Worm (Caenorhabditis elegans) whole organism, L1 larva: ENCODE data around the gene F54E7.9.

Source experiments
- C04F5.9 ChIP-seq: sonication (generic microtip); optimal IDR thresholded peaks from 2 replicates; lab custom pipeline; 2016; ENCODE audit warnings: missing genetic modification characterization, missing compliant biosample characterization
- C16A3.4 ChIP-seq: fragments of 150-350 bp; optimal IDR thresholded peaks from 2 replicates; lab custom pipeline; 2014; ENCODE audit warnings: missing biosample characterization, missing genetic modification characterization
- Y116A8C.19 ChIP-seq: sonication (generic microtip); optimal IDR thresholded peaks from 2 replicates; lab custom pipeline; 2016; ENCODE audit warnings: missing compliant biosample characterization, missing genetic modification characterization, borderline replicate concordance
- aha-1 ChIP-seq: fragments of 150-350 bp; optimal IDR thresholded peaks from 2 replicates; lab custom pipeline; 2014; ENCODE audit warnings: missing biosample characterization, missing genetic modification characterization
- aly-2 ChIP-seq: fragments of 150-350 bp; optimal IDR thresholded peaks from 2 replicates; lab custom pipeline; 2014; ENCODE audit warnings: missing biosample characterization, missing genetic modification characterization
- ama-1 ChIP-seq: fragments of 150-350 bp; optimal IDR thresholded peaks from 2 replicates; lab custom pipeline; 2014
- blmp-1 ChIP-seq: fragments of 150-350 bp; optimal IDR thresholded peaks from 2 replicates; lab custom pipeline; 2014; ENCODE audit warnings: missing biosample characterization, missing genetic modification characterization
- ceh-63 ChIP-seq: fragments of 200-800 bp; sonication (Bioruptor generic); optimal IDR thresholded peaks from 2 replicates; lab custom pipeline; 2018; ENCODE audit warnings: mild to moderate bottlenecking, missing genetic modification characterization, missing compliant biosample characterization
- ceh-82 ChIP-seq, 3 experiments: fragments of 150-350 bp in 1 of 3; sonication (generic microtip) in 2 of 3; optimal IDR thresholded peaks; 2 replicates each; lab custom pipeline; 2014 to 2017; ENCODE audit warnings: missing biosample characterization in 3 of 3, missing genetic modification characterization in 3 of 3
- ceh-88 ChIP-seq: fragments of 200-800 bp; sonication (Bioruptor generic); IDR thresholded peaks from 2 replicates; pipeline ENCODE4 v1.3.6; 2022; ENCODE audit warnings: missing genetic modification characterization, missing compliant biosample characterization
- ceh-90 ChIP-seq: sonication (generic microtip); optimal IDR thresholded peaks from 2 replicates; lab custom pipeline; 2016; ENCODE audit warnings: missing genetic modification characterization, missing compliant biosample characterization
- dsc-1 ChIP-seq: sonication (generic microtip); optimal IDR thresholded peaks from 2 replicates; lab custom pipeline; 2016; ENCODE audit warnings: mild to moderate bottlenecking, missing genetic modification characterization, missing compliant biosample characterization
- efl-1 ChIP-seq, 4 experiments: fragments of 150-350 bp; optimal IDR thresholded peaks in 3 of 4; peaks in 1 of 4; 1 replicate in 1 of 4; 2 replicates in 3 of 4; lab custom pipeline; 2014; ENCODE audit warnings: missing biosample characterization in 2 of 4, missing genetic modification characterization in 2 of 4, missing genetic modification reagents in 2 of 4
- efl-3 ChIP-seq: fragments of 200-800 bp; sonication (Bioruptor generic); optimal IDR thresholded peaks from 2 replicates; lab custom pipeline; 2018; ENCODE audit warnings: mild to moderate bottlenecking, missing genetic modification characterization, missing compliant biosample characterization
- elt-3 ChIP-seq, 6 experiments: fragments of 150-350 bp in 1 of 6; sonication (generic microtip); optimal IDR thresholded peaks; 2 replicates each; lab custom pipeline; 2017 to 2018; ENCODE audit warnings: missing biosample characterization in 6 of 6, missing genetic modification characterization in 6 of 6, inconsistent platforms in 1 of 6
- fkh-10 ChIP-seq: sonication (generic microtip); optimal IDR thresholded peaks from 2 replicates; lab custom pipeline; 2017; ENCODE audit warnings: missing biosample characterization, missing genetic modification reagents, missing genetic modification characterization
- fkh-8 ChIP-seq: sonication (generic microtip); optimal IDR thresholded peaks from 2 replicates; lab custom pipeline; 2016; ENCODE audit warnings: mild to moderate bottlenecking, missing genetic modification characterization, missing compliant biosample characterization
- fos-1 ChIP-seq: fragments of 150-350 bp; optimal IDR thresholded peaks from 2 replicates; lab custom pipeline; 2014; ENCODE audit warnings: missing biosample characterization, missing genetic modification characterization
- hlh-17 ChIP-seq: fragments of 200-800 bp; sonication (Bioruptor generic); optimal IDR thresholded peaks from 2 replicates; lab custom pipeline; 2018; ENCODE audit warnings: missing genetic modification characterization, mild to moderate bottlenecking, missing compliant biosample characterization, moderate library complexity, borderline replicate concordance
- hlh-4 ChIP-seq: sonication (generic microtip); optimal IDR thresholded peaks from 2 replicates; lab custom pipeline; 2016; ENCODE audit warnings: mild to moderate bottlenecking, missing genetic modification characterization, missing compliant biosample characterization
- irx-1 ChIP-seq: sonication (generic microtip); optimal IDR thresholded peaks from 2 replicates; lab custom pipeline; 2016; ENCODE audit warnings: missing genetic modification characterization, missing compliant biosample characterization
- isw-1 ChIP-seq: fragments of 200-800 bp; sonication (Bioruptor generic); IDR thresholded peaks from 2 replicates; pipeline ENCODE4 v1.3.6; 2022; ENCODE audit warnings: missing genetic modification characterization, missing compliant biosample characterization
- jun-1 ChIP-seq: fragments of 150-350 bp; optimal IDR thresholded peaks from 2 replicates; lab custom pipeline; 2014; ENCODE audit warnings: missing biosample characterization, missing genetic modification reagents, missing genetic modification characterization
- lin-39 ChIP-seq: fragments of 150-350 bp; optimal IDR thresholded peaks from 2 replicates; lab custom pipeline; 2014; ENCODE audit warnings: missing biosample characterization, missing genetic modification reagents, missing genetic modification characterization
- lir-3 ChIP-seq: sonication (generic microtip); optimal IDR thresholded peaks from 2 replicates; lab custom pipeline; 2016; ENCODE audit warnings: mild to moderate bottlenecking, missing genetic modification characterization, moderate library complexity, missing compliant biosample characterization; ENCODE audit not compliant: poor library complexity
- mab-9 ChIP-seq: fragments of 200-800 bp; sonication (Bioruptor generic); IDR thresholded peaks from 2 replicates; pipeline ENCODE4 v1.3.6; 2022; ENCODE audit warnings: missing genetic modification reagents, missing genetic modification characterization, missing compliant biosample characterization
- mdl-1 ChIP-seq, 2 experiments: fragments of 150-350 bp; optimal IDR thresholded peaks; 2 replicates each; lab custom pipeline; 2014 to 2017; ENCODE audit warnings: missing biosample characterization in 2 of 2, missing genetic modification characterization in 2 of 2, inconsistent platforms in 1 of 2
- mep-1 ChIP-seq: fragments of 150-350 bp; optimal IDR thresholded peaks from 2 replicates; lab custom pipeline; 2014; ENCODE audit warnings: missing biosample characterization, missing genetic modification characterization
- nhr-11 ChIP-seq: fragments of 150-350 bp; optimal IDR thresholded peaks from 2 replicates; lab custom pipeline; 2014; ENCODE audit warnings: missing biosample characterization, missing genetic modification characterization
- nhr-237 ChIP-seq: fragments of 150-350 bp; optimal IDR thresholded peaks from 2 replicates; lab custom pipeline; 2014; ENCODE audit warnings: missing biosample characterization, missing genetic modification characterization
- nhr-28 ChIP-seq: fragments of 150-350 bp; optimal IDR thresholded peaks from 2 replicates; lab custom pipeline; 2014; ENCODE audit warnings: missing biosample characterization, missing genetic modification characterization
- nhr-71 ChIP-seq: sonication (generic microtip); optimal IDR thresholded peaks from 2 replicates; lab custom pipeline; 2016; ENCODE audit warnings: mild to moderate bottlenecking, missing genetic modification characterization, moderate library complexity, missing compliant biosample characterization
- nhr-76 ChIP-seq: sonication (generic microtip); optimal IDR thresholded peaks from 2 replicates; lab custom pipeline; 2017; ENCODE audit warnings: missing biosample characterization, missing genetic modification characterization
- pag-3 ChIP-seq: sonication (generic microtip); optimal IDR thresholded peaks from 2 replicates; lab custom pipeline; 2017; ENCODE audit warnings: missing genetic modification characterization, mild to moderate bottlenecking, missing compliant biosample characterization, antibody characterized with exemption, borderline replicate concordance; ENCODE audit not compliant: insufficient read depth
- pax-3 ChIP-seq: fragments of 200-800 bp; sonication (Bioruptor generic); optimal IDR thresholded peaks from 2 replicates; lab custom pipeline; 2018; ENCODE audit warnings: mild to moderate bottlenecking, missing genetic modification characterization, moderate library complexity, missing compliant biosample characterization
- pqm-1 ChIP-seq: sonication (generic microtip); optimal IDR thresholded peaks from 3 replicates; lab custom pipeline; 2017; ENCODE audit warnings: missing biosample characterization, missing genetic modification characterization
- snu-23 ChIP-seq: sonication (generic microtip); optimal IDR thresholded peaks from 2 replicates; lab custom pipeline; 2016; ENCODE audit warnings: missing genetic modification characterization, missing compliant biosample characterization
- sox-4 ChIP-seq: sonication (generic microtip); optimal IDR thresholded peaks from 2 replicates; lab custom pipeline; 2016; ENCODE audit warnings: missing genetic modification characterization, missing compliant biosample characterization
- sptf-1 ChIP-seq: fragments of 150-350 bp; optimal IDR thresholded peaks from 2 replicates; lab custom pipeline; 2014; ENCODE audit warnings: missing biosample characterization, missing genetic modification characterization
- swsn-7 ChIP-seq: sonication (generic microtip); optimal IDR thresholded peaks from 2 replicates; lab custom pipeline; 2016; ENCODE audit warnings: missing genetic modification characterization, missing compliant biosample characterization
- tbx-2 ChIP-seq: sonication (generic microtip); optimal IDR thresholded peaks from 2 replicates; lab custom pipeline; 2016; ENCODE audit warnings: missing genetic modification characterization, missing compliant biosample characterization
- unc-98 ChIP-seq: fragments of 200-800 bp; sonication (Bioruptor generic); IDR thresholded peaks from 2 replicates; pipeline ENCODE4 v1.3.6; 2022; ENCODE audit warnings: missing genetic modification characterization, missing compliant biosample characterization
- vab-15 ChIP-seq: sonication (generic microtip); optimal IDR thresholded peaks from 2 replicates; lab custom pipeline; 2017; ENCODE audit warnings: missing genotype, mild to moderate bottlenecking, missing genetic modification characterization, missing compliant biosample characterization
- xbp-1 ChIP-seq: sonication (generic microtip); optimal IDR thresholded peaks from 2 replicates; lab custom pipeline; 2016; ENCODE audit warnings: missing genetic modification characterization, missing compliant biosample characterization
- zag-1 ChIP-seq: fragments of 150-350 bp; optimal IDR thresholded peaks from 2 replicates; lab custom pipeline; 2014; ENCODE audit warnings: missing biosample characterization, missing genetic modification characterization

F54E7.9 gene

ce11 chrIII:5639893-5640292 is 37.8 kb downstream of the F54E7.9 start (continued):
- TF ChIP-seq ceh-90: no peak
- no peak for TF ChIP-seq C04F5.9 (tag; lab: Kevin White, UChicago)
- TF ChIP-seq tbx-2 (tag; lab: Kevin White, UChicago): peak; percentile 38
- TF ChIP-seq efl-3: no peak
- TF ChIP-seq mep-1 (tag; lab: Kevin White, UChicago): peak; percentile 15
- peak; percentile 27 for TF ChIP-seq isw-1
- no peak for TF ChIP-seq ceh-63 (GFP tag; lab: Kevin White, UChicago)
- TF ChIP-seq efl-1 (optimal IDR thresholded peaks at IDR 0.05; lab: Kevin White, UChicago): peak; percentile 34 to 53
- peak in 1 of 2 experiments; percentile 6 for TF ChIP-seq efl-1 (GFP tag; optimal IDR thresholded peaks at IDR 0.05 in 1 of 2; lab: Kevin White, UChicago)
- TF ChIP-seq pag-3 (tag; lab: Kevin White, UChicago): no peak
- TF ChIP-seq lir-3 (tag; lab: Kevin White, UChicago): peak; percentile 2
- peak; percentile 42 for TF ChIP-seq aly-2 (tag; lab: Kevin White, UChicago)
- TF ChIP-seq nhr-76 (tag; lab: Kevin White, UChicago): no peak
- no peak for TF ChIP-seq nhr-237 (tag; lab: Kevin White, UChicago)
- no peak for TF ChIP-seq blmp-1 (tag; lab: Kevin White, UChicago)
- no peak for TF ChIP-seq ama-1 (lab: Kevin White, UChicago)
- no peak for TF ChIP-seq pqm-1
- TF ChIP-seq xbp-1: peak; percentile 28
- TF ChIP-seq dsc-1 (tag; lab: Kevin White, UChicago): peak; percentile 43
- TF ChIP-seq swsn-7 (tag; lab: Kevin White, UChicago): peak; percentile 65
- TF ChIP-seq pax-3 (tag; lab: Kevin White, UChicago): no peak
- TF ChIP-seq hlh-17 (GFP tag; lab: Kevin White, UChicago): no peak
- TF ChIP-seq ceh-88 (GFP tag; lab: Robert Waterston, UW): no peak
- TF ChIP-seq mdl-1 (tag; optimal IDR thresholded peaks at IDR 0.05; lab: Kevin White, UChicago): no peak
- TF ChIP-seq snu-23 (GFP tag; lab: Kevin White, UChicago): peak; percentile 51
- no peak for TF ChIP-seq sptf-1 (tag; lab: Kevin White, UChicago)
- TF ChIP-seq fos-1 (tag; lab: Kevin White, UChicago): peak; percentile 36
- TF ChIP-seq nhr-28 (tag; lab: Kevin White, UChicago): no peak
- TF ChIP-seq aha-1 (tag; lab: Kevin White, UChicago): no peak
- TF ChIP-seq unc-98: no peak
- no peak for TF ChIP-seq lin-39 (tag; lab: Kevin White, UChicago)
- TF ChIP-seq sox-4 (tag; lab: Kevin White, UChicago): no peak
- TF ChIP-seq hlh-4 (tag; lab: Kevin White, UChicago): no peak
- no peak for TF ChIP-seq irx-1 (tag; lab: Kevin White, UChicago)
- no peak for TF ChIP-seq C16A3.4 (tag; lab: Kevin White, UChicago)
- TF ChIP-seq zag-1 (tag; lab: Kevin White, UChicago): no peak
- no peak for TF ChIP-seq elt-3 (tag; optimal IDR thresholded peaks at IDR 0.05; lab: Kevin White, UChicago)
- TF ChIP-seq ceh-82 (tag; optimal IDR thresholded peaks at IDR 0.05; lab: Kevin White, UChicago): peak; percentile 19 to 46 (median 46)
- TF ChIP-seq nhr-11 (tag; lab: Kevin White, UChicago): peak; percentile 15
- TF ChIP-seq jun-1: no peak
- TF ChIP-seq fkh-10 (GFP tag; lab: Kevin White, UChicago): peak; percentile 8
- TF ChIP-seq mab-9 (GFP tag; lab: Robert Waterston, UW): no peak
- peak; percentile 78 for TF ChIP-seq nhr-71
- TF ChIP-seq fkh-8: peak; percentile 94
- no peak for TF ChIP-seq Y116A8C.19 (tag; lab: Kevin White, UChicago)
- no peak for TF ChIP-seq vab-15 (tag; lab: Kevin White, UChicago)
